Fruit fly (Drosophila melanogaster): Measurements from ENCODE around the gene CG3168.

CG3168 gene

dm6 chrX:6696467-6696866 is 43.3 kb downstream of the CG3168 start (continued):
- TF ChIP-seq Rx (GFP tag; IDR thresholded peaks at IDR 0.05) (peak; percentile 64), CG11085 (GFP tag; IDR thresholded peaks at IDR 0.05) (no peak), CG8290 (GFP tag; optimal IDR thresholded peaks at IDR 0.05) (no peak), CG8290 (tag; optimal IDR thresholded peaks at IDR 0.05) (peak in 1 of 2 experiments; percentile 13), PHDP (tag; optimal IDR thresholded peaks at IDR 0.05) (peak; percentile 79), lola (GFP tag; optimal IDR thresholded peaks at IDR 0.05) (peak in 1 of 3 experiments; percentile 51), eyg (GFP tag; optimal IDR thresholded peaks at IDR 0.05) (peak; percentile 4), aop (GFP tag; IDR thresholded peaks at IDR 0.05) (no peak), CG17186 (GFP tag; optimal IDR thresholded peaks at IDR 0.05) (no peak), Trl (optimal IDR thresholded peaks at IDR 0.05) (no peak), Trl (GFP tag; optimal IDR thresholded peaks at IDR 0.05) (peak; percentile 28), HLH54F (GFP tag; optimal IDR thresholded peaks at IDR 0.05) (peak; percentile 54), sr (GFP tag; IDR thresholded peaks at IDR 0.05) (no peak), az2 (GFP tag; optimal IDR thresholded peaks at IDR 0.05) (peak; percentile 55), CG10267 (tag; optimal IDR thresholded peaks at IDR 0.05) (peak; percentile 50), Hey (tag; optimal IDR thresholded peaks at IDR 0.05) (no peak), stwl (tag; optimal IDR thresholded peaks at IDR 0.05) (no peak), CG14965 (GFP tag; optimal IDR thresholded peaks at IDR 0.05; ENCODE audit: borderline replicate concordance) (no peak), GATAe (GFP tag; conservative IDR thresholded peaks at IDR 0.05) (no peak), CG17568 (GFP tag; optimal IDR thresholded peaks at IDR 0.05) (peak; percentile 88), kni (GFP tag; optimal IDR thresholded peaks at IDR 0.05) (peak; percentile 5), CG10147 (GFP tag; optimal IDR thresholded peaks at IDR 0.05) (peak; percentile 79), CG10321 (GFP tag; IDR thresholded peaks at IDR 0.05) (0 out of 2 replicates have a peak, but pooled peaks have one; percentile 33), Ssrp (tag; optimal IDR thresholded peaks at IDR 0.05) (peak; percentile 30), CG11456 (GFP tag; IDR thresholded peaks at IDR 0.05) (peak; percentile 59; the same call in 1 of the 3 replicates), BEAF-32 (GFP tag; optimal IDR thresholded peaks at IDR 0.05) (no peak), Hmx (GFP tag; optimal IDR thresholded peaks at IDR 0.05) (peak; percentile 10), mld (GFP tag; IDR thresholded peaks at IDR 0.05; ENCODE audit: partially characterized antibody) (no peak), CG33213 (GFP tag; optimal IDR thresholded peaks at IDR 0.05) (no peak), Doc2 (GFP tag; IDR thresholded peaks at IDR 0.05) (no peak), Sin3A (optimal IDR thresholded peaks at IDR 0.05) (no peak), D (optimal IDR thresholded peaks at IDR 0.05) (no peak), D (GFP tag; optimal IDR thresholded peaks at IDR 0.05) (peak; percentile 30), jumu (GFP tag; optimal IDR thresholded peaks at IDR 0.05) (peak; percentile 15), Dbx (GFP tag; IDR thresholded peaks at IDR 0.05) (peak; percentile 49; the same call in 1 of the 3 replicates), CG15011 (GFP tag; optimal IDR thresholded peaks at IDR 0.05) (peak; percentile 20), Ptx1 (GFP tag; IDR thresholded peaks at IDR 0.05) (peak; percentile 71), nerfin-2 (GFP tag; IDR thresholded peaks at IDR 0.05; ENCODE audit: partially characterized antibody) (no peak), CG11560 (tag; IDR thresholded peaks at IDR 0.05) (0 out of 3 replicates have a peak, but pooled peaks have one; percentile 16), Dfd (GFP tag; optimal IDR thresholded peaks at IDR 0.05) (no peak), CG31388 (GFP tag; optimal IDR thresholded peaks at IDR 0.05) (no peak), nmo (GFP tag; optimal IDR thresholded peaks at IDR 0.05) (peak; percentile 54), CG2889 (GFP tag; IDR thresholded peaks at IDR 0.05) (0 out of 3 replicates have a peak, but pooled peaks have one; percentile 7), croc (GFP tag; conservative IDR thresholded peaks at IDR 0.05) (peak; percentile 31; the same call in 2 of the 3 replicates), slou (GFP tag; optimal IDR thresholded peaks at IDR 0.05) (peak; percentile 5), Dek (tag; optimal IDR thresholded peaks at IDR 0.05) (peak; percentile 66), Hr39 (optimal IDR thresholded peaks at IDR 0.05) (no peak), HmgD (GFP tag; optimal IDR thresholded peaks at IDR 0.05) (peak; percentile 30), Sry-δ (GFP tag; optimal IDR thresholded peaks at IDR 0.05) (peak; percentile 16), nau (GFP tag; optimal IDR thresholded peaks at IDR 0.05) (peak; percentile 35), CG14441 (GFP tag; IDR thresholded peaks at IDR 0.05) (peak; percentile 85), CG4282 (GFP tag; optimal IDR thresholded peaks at IDR 0.05) (peak; percentile 10), yki (optimal IDR thresholded peaks at IDR 0.05) (no peak)

Measured in whole organism, embryonic.